Fruit fly (Drosophila melanogaster): ENCODE data around the gene Pxt.
A peak's percentile ranks its signal among the peaks of the same experiment; 100 is the strongest.

Gene Pxt

dm6 chr3R:17701131-17701593 is 18.1 kb upstream of the Pxt start (continued):
- TF ChIP-seq HmgZ (tag; optimal IDR thresholded peaks at IDR 0.05) (peak; percentile 35), Mes4 (GFP tag; optimal IDR thresholded peaks at IDR 0.05) (no peak), knrl (GFP tag; IDR thresholded peaks at IDR 0.05; ENCODE audit: partially characterized antibody) (peak; percentile 32; the same call in 1 of the 3 replicates), corto (GFP tag; optimal IDR thresholded peaks at IDR 0.05) (no peak), row (GFP tag; IDR thresholded peaks at IDR 0.05) (0 out of 3 replicates have a peak, but pooled peaks have one; percentile 10), CG11093 (GFP tag; IDR thresholded peaks at IDR 0.05) (no peak), zen2 (GFP tag; IDR thresholded peaks at IDR 0.05; ENCODE audit: partially characterized antibody) (no peak), CG6791 (GFP tag; IDR thresholded peaks at IDR 0.05; ENCODE audit: partially characterized antibody) (no peak), Tbp (GFP tag; optimal IDR thresholded peaks at IDR 0.05) (no peak), toy (GFP tag; IDR thresholded peaks at IDR 0.05) (no peak), CG9876 (GFP tag; optimal IDR thresholded peaks at IDR 0.05) (no peak), CG9609 (GFP tag; optimal IDR thresholded peaks at IDR 0.05) (no peak), CG1602 (GFP tag; optimal IDR thresholded peaks at IDR 0.05) (no peak), CG5953 (GFP tag; IDR thresholded peaks at IDR 0.05) (no peak), lola (GFP tag; optimal IDR thresholded peaks at IDR 0.05) (no peak), ap (GFP tag; IDR thresholded peaks at IDR 0.05) (no peak), nerfin-1 (tag; optimal IDR thresholded peaks at IDR 0.05) (no peak), Aef1 (GFP tag; IDR thresholded peaks at IDR 0.05) (peak; percentile 50; the same call in 2 of the 3 replicates), B-H2 (GFP tag; optimal IDR thresholded peaks at IDR 0.05) (peak; percentile 25), onecut (GFP tag; IDR thresholded peaks at IDR 0.05) (no peak), ems (GFP tag; optimal IDR thresholded peaks at IDR 0.05) (peak; percentile 11), gsb-n (tag; optimal IDR thresholded peaks at IDR 0.05) (no peak), gcm2 (GFP tag; optimal IDR thresholded peaks at IDR 0.05) (no peak), Sin3A (optimal IDR thresholded peaks at IDR 0.05) (no peak), odd (GFP tag; optimal IDR thresholded peaks at IDR 0.05) (no peak), CG16815 (GFP tag; optimal IDR thresholded peaks at IDR 0.05) (no peak), CG2678 (tag; optimal IDR thresholded peaks at IDR 0.05) (no peak), CG6813 (GFP tag; optimal IDR thresholded peaks at IDR 0.05) (no peak), pros (GFP tag; optimal IDR thresholded peaks at IDR 0.05) (peak; percentile 72), CG12744 (GFP tag; optimal IDR thresholded peaks at IDR 0.05) (no peak), cas (GFP tag; IDR thresholded peaks at IDR 0.05) (no peak), jumu (GFP tag; optimal IDR thresholded peaks at IDR 0.05) (no peak), CG2712 (tag; optimal IDR thresholded peaks at IDR 0.05) (no peak), Doc2 (GFP tag; IDR thresholded peaks at IDR 0.05) (no peak), CG14441 (GFP tag; IDR thresholded peaks at IDR 0.05) (0 out of 2 replicates have a peak, but pooled peaks have one; percentile 16), CG18619 (GFP tag; optimal IDR thresholded peaks at IDR 0.05) (no peak), rib (GFP tag; IDR thresholded peaks at IDR 0.05) (peak; percentile 99), z (GFP tag; IDR thresholded peaks at IDR 0.05) (no peak), CG8281 (tag; optimal IDR thresholded peaks at IDR 0.05) (no peak), HHEX (GFP tag; optimal IDR thresholded peaks at IDR 0.05) (no peak), CG13424 (tag; optimal IDR thresholded peaks at IDR 0.05) (no peak), CG11247 (GFP tag; IDR thresholded peaks at IDR 0.05) (no peak), PHDP (tag; optimal IDR thresholded peaks at IDR 0.05) (no peak), wdn (GFP tag; IDR thresholded peaks at IDR 0.05) (no peak), CG11504 (tag; optimal IDR thresholded peaks at IDR 0.05) (no peak), CG14710 (tag; optimal IDR thresholded peaks at IDR 0.05) (no peak), wor (GFP tag; IDR thresholded peaks at IDR 0.05) (no peak), CG13894 (tag; optimal IDR thresholded peaks at IDR 0.05) (peak; percentile 49), tx (GFP tag; optimal IDR thresholded peaks at IDR 0.05) (no peak), ERR (GFP tag; optimal IDR thresholded peaks at IDR 0.05) (no peak), H15 (GFP tag; IDR thresholded peaks at IDR 0.05) (no peak), dimm (GFP tag; IDR thresholded peaks at IDR 0.05) (no peak)

Data from whole organism, embryonic.